Fruit fly (Drosophila melanogaster) whole organism, embryonic: ENCODE data around the gene Clk.

Experiments
- Abd-B ChIP-seq: fragments of 200-800 bp; sonication (Bioruptor generic); optimal IDR thresholded peaks from 2 replicates; lab custom pipeline; 2018; ENCODE audit warnings: missing biosample characterization, mild to moderate bottlenecking, missing genetic modification characterization, moderate library complexity
- Antp ChIP-seq: fragments of 200-800 bp; sonication (Bioruptor generic); optimal IDR thresholded peaks from 3 replicates; lab custom pipeline; 2016; ENCODE audit warnings: missing biosample characterization, missing genetic modification characterization
- Bgb ChIP-seq: fragments of 200-800 bp; sonication (Bioruptor generic); IDR thresholded peaks from 2 replicates; pipeline ENCODE4 v1.3.6; 2022; ENCODE audit warnings: missing biosample characterization, missing genetic modification characterization; ENCODE audit not compliant: partially characterized antibody
- CG11560 ChIP-seq: fragments of 200-800 bp; sonication (Bioruptor generic); IDR thresholded peaks from 3 replicates; pipeline ENCODE4 v1.3.6; 2022; ENCODE audit warnings: missing biosample characterization, missing genetic modification characterization
- CG11695 ChIP-seq: fragments of 200-800 bp; sonication (Bioruptor generic); IDR thresholded peaks from 3 replicates; pipeline ENCODE4 v1.3.6; 2022; ENCODE audit warnings: missing biosample characterization, missing genetic modification characterization
- CG11696 ChIP-seq: fragments of 200-800 bp; sonication (Bioruptor generic); IDR thresholded peaks from 2 replicates; pipeline ENCODE4 v1.3.6; 2022; ENCODE audit warnings: missing biosample characterization, missing genetic modification characterization
- CG12155 ChIP-seq: fragments of 200-800 bp; sonication (Bioruptor generic); optimal IDR thresholded peaks from 3 replicates; lab custom pipeline; 2016; ENCODE audit warnings: missing biosample characterization, missing genetic modification characterization
- CG12391 ChIP-seq: fragments of 200-800 bp; sonication (Bioruptor generic); optimal IDR thresholded peaks from 3 replicates; lab custom pipeline; 2018; ENCODE audit warnings: missing biosample characterization, mild to moderate bottlenecking, missing genetic modification characterization, moderate library complexity
- CG13624 ChIP-seq: fragments of 200-800 bp; sonication (Bioruptor generic); optimal IDR thresholded peaks from 2 replicates; lab custom pipeline; 2016; ENCODE audit warnings: missing biosample characterization, missing genetic modification characterization
- CG14710 ChIP-seq: fragments of 200-800 bp; sonication (Bioruptor generic); optimal IDR thresholded peaks from 3 replicates; lab custom pipeline; 2019; ENCODE audit warnings: missing biosample characterization, mild to moderate bottlenecking, missing genetic modification characterization, moderate library complexity
- CG15269 ChIP-seq: fragments of 200-800 bp; sonication (Bioruptor generic); optimal IDR thresholded peaks from 2 replicates; lab custom pipeline; 2018; ENCODE audit warnings: missing biosample characterization, mild to moderate bottlenecking, missing genetic modification characterization, moderate library complexity
- CG16813 ChIP-seq: fragments of 200-800 bp; sonication (Bioruptor generic); IDR thresholded peaks from 3 replicates; pipeline ENCODE4 v1.3.6; 2022; ENCODE audit warnings: missing biosample characterization, missing genetic modification characterization; ENCODE audit not compliant: partially characterized antibody
- CG18599 ChIP-seq: fragments of 200-800 bp; sonication (Bioruptor generic); optimal IDR thresholded peaks from 3 replicates; lab custom pipeline; 2017; ENCODE audit warnings: missing biosample characterization, missing genetic modification characterization, mild to moderate bottlenecking, moderate library complexity, missing genetic modification reagents
- CG4617 ChIP-seq: fragments of 200-800 bp; sonication (Bioruptor generic); optimal IDR thresholded peaks from 3 replicates; lab custom pipeline; 2016; ENCODE audit warnings: missing biosample characterization, missing genetic modification characterization, borderline replicate concordance
- CG8478 ChIP-seq: fragments of >200 bp; optimal IDR thresholded peaks from 2 replicates; lab custom pipeline; 2018
- CG8924 ChIP-seq: fragments of 200-800 bp; optimal IDR thresholded peaks from 3 replicates; lab custom pipeline; 2019; ENCODE audit warnings: missing biosample characterization, mild to moderate bottlenecking, missing genetic modification characterization, moderate library complexity
- D ChIP-seq, 2 experiments: fragments of 200-800 bp in 1 of 2; fragments of >200 bp in 1 of 2; sonication (Bioruptor generic) in 1 of 2; optimal IDR thresholded peaks; 2 replicates in 1 of 2; 3 replicates in 1 of 2; lab custom pipeline; 2017; ENCODE audit warnings: mild to moderate bottlenecking in 1 of 2, missing biosample characterization in 1 of 2, missing genetic modification characterization in 1 of 2, missing genetic modification reagents in 1 of 2
- D19B ChIP-seq: fragments of 200-800 bp; sonication (Bioruptor generic); optimal IDR thresholded peaks from 2 replicates; lab custom pipeline; 2017; ENCODE audit warnings: missing biosample characterization, mild to moderate bottlenecking, missing genetic modification characterization
- E2f1 ChIP-seq: fragments of 200-800 bp; sonication (Bioruptor generic); IDR thresholded peaks from 2 replicates; pipeline ENCODE4 v1.3.6; 2022; ENCODE audit warnings: missing biosample characterization, missing genetic modification characterization
- Fer2 ChIP-seq: fragments of 200-800 bp; sonication (Bioruptor generic); optimal IDR thresholded peaks from 2 replicates; lab custom pipeline; 2018; ENCODE audit warnings: missing biosample characterization, mild to moderate bottlenecking, missing genetic modification characterization, moderate library complexity
- GATAe ChIP-seq: fragments of 200-800 bp; sonication (Bioruptor generic); conservative IDR thresholded peaks from 2 replicates; pipeline ENCODE4 v1.3.6; 2022; ENCODE audit warnings: missing biosample characterization, missing genetic modification characterization
- H15 ChIP-seq: fragments of 200-800 bp; sonication (Bioruptor generic); IDR thresholded peaks from 3 replicates; pipeline ENCODE4 v1.3.6; 2022; ENCODE audit warnings: missing biosample characterization, missing genetic modification characterization
- HLH54F ChIP-seq: fragments of 200-800 bp; sonication (Bioruptor generic); optimal IDR thresholded peaks from 3 replicates; lab custom pipeline; 2016; ENCODE audit warnings: missing biosample characterization, missing genetic modification characterization
- Hmx ChIP-seq: fragments of 200-800 bp; sonication (Bioruptor generic); optimal IDR thresholded peaks from 2 replicates; lab custom pipeline; 2016; ENCODE audit warnings: missing biosample characterization, missing genetic modification characterization
- Hsf ChIP-seq: fragments of 200-800 bp; sonication (Bioruptor generic); optimal IDR thresholded peaks from 3 replicates; lab custom pipeline; 2016; ENCODE audit warnings: missing biosample characterization, missing genetic modification characterization
- Lhr ChIP-seq: fragments of 200-800 bp; sonication (Bioruptor generic); optimal IDR thresholded peaks from 3 replicates; lab custom pipeline; 2017; ENCODE audit warnings: mild to moderate bottlenecking, missing biosample characterization, missing genetic modification reagents, missing genetic modification characterization
- Mrtf ChIP-seq: fragments of 200-800 bp; sonication (Bioruptor generic); IDR thresholded peaks from 3 replicates; pipeline ENCODE4 v1.3.6; 2022; ENCODE audit warnings: missing biosample characterization, missing genetic modification characterization
- NFAT ChIP-seq: fragments of 200-800 bp; sonication (Bioruptor generic); IDR thresholded peaks from 2 replicates; pipeline ENCODE4 v1.3.6; 2022; ENCODE audit warnings: missing biosample characterization, missing genetic modification characterization
- ab ChIP-seq: fragments of 200-800 bp; sonication (Bioruptor generic); optimal IDR thresholded peaks from 2 replicates; lab custom pipeline; 2016; ENCODE audit warnings: missing biosample characterization, missing genetic modification characterization
- aop ChIP-seq: fragments of 200-800 bp; sonication (Bioruptor generic); IDR thresholded peaks from 2 replicates; pipeline ENCODE4 v1.3.6; 2022; ENCODE audit warnings: missing biosample characterization, missing genetic modification characterization
- az2 ChIP-seq: fragments of 200-800 bp; sonication (Bioruptor generic); optimal IDR thresholded peaks from 3 replicates; lab custom pipeline; 2016; ENCODE audit warnings: missing biosample characterization, missing genetic modification characterization
- bcd ChIP-seq: fragments of 200-800 bp; sonication (Bioruptor generic); optimal IDR thresholded peaks from 2 replicates; lab custom pipeline; 2017; ENCODE audit warnings: missing biosample characterization, mild to moderate bottlenecking, missing genetic modification characterization
- cato ChIP-seq: fragments of 200-800 bp; sonication (Bioruptor generic); optimal IDR thresholded peaks from 2 replicates; lab custom pipeline; 2016; ENCODE audit warnings: missing biosample characterization, missing genetic modification characterization, borderline replicate concordance
- cg ChIP-seq: fragments of 200-800 bp; sonication (Bioruptor generic); optimal IDR thresholded peaks from 3 replicates; lab custom pipeline; 2019; ENCODE audit warnings: missing biosample characterization, mild to moderate bottlenecking, missing genetic modification characterization, moderate library complexity
- chinmo ChIP-seq: fragments of 200-800 bp; sonication (Bioruptor generic); IDR thresholded peaks from 4 replicates; pipeline ENCODE4 v1.3.6; 2022; ENCODE audit warnings: missing biosample characterization, missing genetic modification characterization; ENCODE audit not compliant: partially characterized antibody
- eyg ChIP-seq: fragments of 200-800 bp; sonication (Bioruptor generic); optimal IDR thresholded peaks from 3 replicates; lab custom pipeline; 2016; ENCODE audit warnings: missing biosample characterization, missing genetic modification characterization
- grn ChIP-seq: fragments of 200-800 bp; sonication (Bioruptor generic); optimal IDR thresholded peaks from 3 replicates; lab custom pipeline; 2017; ENCODE audit warnings: missing biosample characterization, missing genetic modification characterization
- jigr1 ChIP-seq: fragments of 200-800 bp; sonication (Bioruptor generic); IDR thresholded peaks from 3 replicates; pipeline ENCODE4 v1.3.6; 2022; ENCODE audit warnings: missing biosample characterization, missing genetic modification characterization
- kni ChIP-seq: fragments of 200-800 bp; sonication (Bioruptor generic); optimal IDR thresholded peaks from 3 replicates; lab custom pipeline; 2017; ENCODE audit warnings: mild to moderate bottlenecking, missing biosample characterization, missing genetic modification reagents, missing genetic modification characterization
- knrl ChIP-seq: fragments of 200-800 bp; sonication (Bioruptor generic); IDR thresholded peaks from 3 replicates; pipeline ENCODE4 v1.3.6; 2022; ENCODE audit warnings: missing biosample characterization, missing genetic modification characterization; ENCODE audit not compliant: partially characterized antibody
- nerfin-2 ChIP-seq: fragments of 200-800 bp; sonication (Bioruptor generic); IDR thresholded peaks from 2 replicates; pipeline ENCODE4 v1.3.6; 2022; ENCODE audit warnings: missing biosample characterization, missing genetic modification characterization; ENCODE audit not compliant: partially characterized antibody
- odd ChIP-seq: fragments of 200-800 bp; sonication (Bioruptor generic); optimal IDR thresholded peaks from 2 replicates; lab custom pipeline; 2017; ENCODE audit warnings: missing biosample characterization, mild to moderate bottlenecking, missing genetic modification characterization
- prd ChIP-seq, 3 experiments: fragments of >200 bp in 2 of 3; fragments of 200-800 bp in 1 of 3; sonication (Bioruptor generic) in 1 of 3; optimal IDR thresholded peaks in 2 of 3; IDR thresholded peaks in 1 of 3; 2 replicates in 2 of 3; 3 replicates in 1 of 3; pipeline versions ENCODE4 v1.3.6 to Lab custom; 2017 to 2022; ENCODE audit warnings: missing biosample characterization in 1 of 3, missing genetic modification characterization in 1 of 3
- run ChIP-seq: fragments of 200-800 bp; sonication (Bioruptor generic); optimal IDR thresholded peaks from 3 replicates; lab custom pipeline; 2018; ENCODE audit warnings: missing biosample characterization, mild to moderate bottlenecking, missing genetic modification characterization
- sc ChIP-seq, 3 experiments: fragments of >200 bp in 2 of 3; fragments of 200-800 bp in 1 of 3; sonication (Bioruptor generic) in 1 of 3; optimal IDR thresholded peaks; 2 replicates in 2 of 3; 3 replicates in 1 of 3; lab custom pipeline; 2017; ENCODE audit warnings: mild to moderate bottlenecking in 1 of 3, missing biosample characterization in 1 of 3, missing genetic modification characterization in 1 of 3, missing genetic modification reagents in 1 of 3
- toy ChIP-seq: fragments of 200-800 bp; sonication (Bioruptor generic); IDR thresholded peaks from 2 replicates; pipeline ENCODE4 v1.3.6; 2022; ENCODE audit warnings: missing biosample characterization, missing genetic modification characterization

Clk gene

DNA sequence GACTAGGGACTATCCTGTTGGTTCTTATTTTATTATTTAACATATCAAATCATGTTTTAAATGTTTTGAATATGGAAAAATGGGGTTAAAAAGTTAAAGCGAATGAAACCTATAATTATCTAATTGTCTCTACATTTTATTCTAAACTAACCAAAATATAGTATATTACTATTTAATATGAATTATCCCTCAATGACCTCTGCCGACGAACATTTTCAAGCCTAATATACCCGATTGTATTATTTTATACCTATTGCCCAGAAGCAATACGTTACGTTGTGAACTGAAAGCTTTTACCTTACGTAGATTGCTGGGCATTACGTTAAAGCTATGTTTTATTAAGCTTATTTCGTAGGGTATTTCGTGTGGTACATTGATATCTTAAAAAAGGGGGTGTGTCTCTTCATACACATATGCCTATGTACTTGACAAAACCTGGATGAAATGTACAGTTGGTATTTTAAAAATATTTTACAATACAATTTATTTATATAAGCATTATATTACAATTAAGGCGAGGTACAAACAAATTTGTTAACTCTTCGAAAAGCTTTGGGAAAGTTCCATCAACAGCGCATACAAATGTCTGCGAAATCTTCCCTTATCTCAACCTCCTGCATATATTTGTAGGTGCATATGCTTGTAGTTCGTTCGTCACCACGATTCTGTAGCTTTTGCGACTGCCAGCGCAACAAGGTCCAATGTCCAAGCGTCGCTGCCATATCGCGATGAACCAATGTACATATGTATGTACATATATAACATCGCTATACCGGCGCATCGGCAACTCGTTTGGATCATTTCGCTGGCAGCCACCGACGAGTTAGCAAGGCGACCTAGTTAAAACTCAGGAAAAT, 56.6 kb downstream of the Clk start, which contains the start of gene Mcad (continued):
- TF ChIP-seq grn (GFP tag; lab: Kevin White, UChicago) (no peak), CG12391 (peak; percentile 86), chinmo (GFP tag; lab: Robert Waterston, UW) (peak; percentile 84; the same call in 1 of the 4 replicates), Bgb (GFP tag; lab: Robert Waterston, UW) (no peak), CG11560 (tag; lab: Robert Waterston, UW) (peak; percentile 84), cato (GFP tag; lab: Kevin White, UChicago) (peak; percentile 51), CG8478 (lab: Kevin White, UChicago) (no peak), nerfin-2 (GFP tag; lab: Robert Waterston, UW) (no peak), CG11696 (peak; percentile 16; the same call in 1 of the 2 replicates), eyg (no peak), CG18599 (GFP tag; lab: Kevin White, UChicago) (peak; percentile 97), Abd-B (peak; percentile 96), knrl (no peak), bcd (GFP tag; lab: Kevin White, UChicago) (peak; percentile 93), Hsf (peak; percentile 69), Fer2 (tag; lab: Kevin White, UChicago) (peak; percentile 81), CG4617 (peak; percentile 60), NFAT (peak; percentile 73), CG13624 (GFP tag; lab: Kevin White, UChicago) (peak; percentile 86), CG15269 (tag; lab: Kevin White, UChicago) (peak; percentile 88), Lhr (GFP tag; lab: Kevin White, UChicago) (peak; percentile 46), CG8924 (tag; lab: Kevin White, UChicago) (peak; percentile 90), CG14710 (tag; lab: Kevin White, UChicago) (peak; percentile 92), kni (GFP tag; lab: Kevin White, UChicago) (no peak), H15 (GFP tag; lab: Robert Waterston, UW) (peak; percentile 78), Mrtf (GFP tag; lab: Robert Waterston, UW) (peak; percentile 84), Antp (GFP tag; lab: Kevin White, UChicago) (peak; percentile 21), jigr1 (GFP tag; lab: Robert Waterston, UW) (peak; percentile 63; the same call in 2 of the 3 replicates), CG16813 (GFP tag; lab: Robert Waterston, UW) (no peak), D19B (peak; percentile 100), ab (GFP tag; lab: Kevin White, UChicago) (peak; percentile 36), az2 (GFP tag; lab: Kevin White, UChicago) (peak; percentile 85), run (peak; percentile 67), CG12155 (GFP tag; lab: Kevin White, UChicago) (peak; percentile 77), CG11695 (GFP tag; lab: Robert Waterston, UW) (peak; percentile 81), toy (GFP tag; lab: Robert Waterston, UW) (0 out of 2 replicates have a peak, but pooled peaks have one; percentile 67), Hmx (GFP tag; lab: Kevin White, UChicago) (peak; percentile 80), HLH54F (GFP tag; lab: Kevin White, UChicago) (peak; percentile 65), E2f1 (GFP tag; lab: Robert Waterston, UW) (peak; percentile 80), GATAe (GFP tag; lab: Robert Waterston, UW) (peak; percentile 60), D (optimal IDR thresholded peaks at IDR 0.05; lab: Kevin White, UChicago) (no peak), D (GFP tag; optimal IDR thresholded peaks at IDR 0.05; lab: Kevin White, UChicago) (peak; percentile 93), cg (GFP tag; lab: Kevin White, UChicago) (no peak), prd (optimal IDR thresholded peaks at IDR 0.05; lab: Kevin White, UChicago) (no peak), prd (GFP tag; IDR thresholded peaks at IDR 0.05; lab: Robert Waterston, UW) (peak; percentile 88), aop (no peak), odd (GFP tag; lab: Kevin White, UChicago) (peak; percentile 74), sc (optimal IDR thresholded peaks at IDR 0.05; lab: Kevin White, UChicago) (no peak), sc (GFP tag; optimal IDR thresholded peaks at IDR 0.05; lab: Kevin White, UChicago) (peak; percentile 48)
